Worm (Caenorhabditis elegans): ENCODE results near the gene C25E10.16.
A peak's percentile ranks its signal among the peaks of the same experiment; 100 is the strongest.

Gene C25E10.16

DNA sequence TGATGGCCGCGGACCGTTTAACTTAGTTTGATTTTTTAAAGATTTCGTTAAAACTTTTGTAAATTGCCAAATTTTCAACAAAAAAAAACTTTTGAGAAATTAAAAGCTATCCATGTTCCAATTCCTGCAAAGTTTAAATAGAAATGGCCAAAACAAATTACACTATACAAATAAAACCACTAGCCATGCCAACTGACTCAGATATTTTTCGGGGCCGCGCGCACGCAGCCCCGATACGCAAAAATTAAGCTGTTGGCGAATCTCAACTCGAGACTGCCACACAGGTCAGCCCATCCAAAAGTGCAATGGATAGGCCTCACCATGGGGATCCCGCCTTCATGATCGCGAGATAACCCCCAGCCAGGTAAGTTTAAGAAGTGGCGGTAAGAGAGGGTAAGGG, 27.3 kb upstream of the C25E10.16 start:
- 0 out of 2 replicates have a peak, but pooled peaks have one; percentile 47 for TF ChIP-seq pes-1 (GFP tag; IDR thresholded peaks at IDR 0.05)
- TF ChIP-seq sea-1 (GFP tag; conservative IDR thresholded peaks at IDR 0.05), result 0 out of 2 replicates have a peak, but pooled peaks have one; percentile 60

DNA sequence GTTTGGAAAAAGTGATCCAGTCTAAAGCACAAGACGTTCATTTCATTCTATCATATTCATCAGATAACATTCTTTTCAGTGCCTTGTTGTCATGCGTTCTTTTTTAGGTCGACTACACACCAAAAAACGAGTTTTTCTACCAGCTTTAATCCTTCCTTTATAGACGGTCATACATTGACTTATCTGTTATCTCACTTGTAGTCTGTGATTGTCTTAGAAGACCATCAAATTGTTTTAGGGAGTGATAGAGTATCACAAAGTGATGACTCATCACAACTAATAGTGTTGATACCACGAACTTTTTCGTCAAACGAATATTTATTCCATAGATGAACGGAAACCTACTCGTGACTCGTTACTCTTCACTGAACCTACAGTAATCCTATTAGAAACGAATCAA, 26.5 kb upstream of the C25E10.16 start:
- TF ChIP-seq aly-1 (tag; optimal IDR thresholded peaks at IDR 0.05) (no peak), ceh-36 (tag; optimal IDR thresholded peaks at IDR 0.05) (no peak), ets-7 (tag; optimal IDR thresholded peaks at IDR 0.05) (no peak), tbx-37 (GFP tag; conservative IDR thresholded peaks at IDR 0.05) (no peak), flt-1 (GFP tag; IDR thresholded peaks at IDR 0.05) (no peak), ceh-13 (GFP tag; optimal IDR thresholded peaks at IDR 0.05) (no peak), pes-1 (GFP tag; IDR thresholded peaks at IDR 0.05) (no peak), B0310.2 (tag; optimal IDR thresholded peaks at IDR 0.05) (no peak), hmg-4 (GFP tag; optimal IDR thresholded peaks at IDR 0.05) (no peak), hnd-1 (tag; optimal IDR thresholded peaks at IDR 0.05) (no peak), scrt-1 (GFP tag; IDR thresholded peaks at IDR 0.05) (no peak), tra-4 (tag; optimal IDR thresholded peaks at IDR 0.05) (no peak)

- TF ChIP-seq hmbx-1 (tag; optimal IDR thresholded peaks at IDR 0.05), result no peak
- no peak for TF ChIP-seq pes-1 (GFP tag; IDR thresholded peaks at IDR 0.05)
- TF ChIP-seq sea-1 (GFP tag; conservative IDR thresholded peaks at IDR 0.05), result no peak
- TF ChIP-seq flt-1 (GFP tag; IDR thresholded peaks at IDR 0.05), result no peak
- TF ChIP-seq scrt-1 (GFP tag; IDR thresholded peaks at IDR 0.05), result no peak
- no peak for TF ChIP-seq hnd-1 (tag; optimal IDR thresholded peaks at IDR 0.05)
- no peak for TF ChIP-seq ets-7 (tag; optimal IDR thresholded peaks at IDR 0.05)
- TF ChIP-seq B0310.2 (tag; optimal IDR thresholded peaks at IDR 0.05), result no peak
- no peak for TF ChIP-seq ama-1 (optimal IDR thresholded peaks at IDR 0.05)
- no peak for TF ChIP-seq tra-4 (tag; optimal IDR thresholded peaks at IDR 0.05)
- no peak for TF ChIP-seq tbx-37 (GFP tag; conservative IDR thresholded peaks at IDR 0.05)
- no peak for TF ChIP-seq aly-1 (tag; optimal IDR thresholded peaks at IDR 0.05)
- no peak for TF ChIP-seq ceh-13 (GFP tag; optimal IDR thresholded peaks at IDR 0.05)
- no peak for TF ChIP-seq tbx-11 (GFP tag; IDR thresholded peaks at IDR 0.05)
- no peak for TF ChIP-seq hmg-4 (GFP tag; optimal IDR thresholded peaks at IDR 0.05)
- no peak for TF ChIP-seq ceh-36 (tag; optimal IDR thresholded peaks at IDR 0.05)
Measured at ce11 chrV:9084252-9084651, 24.9 kb upstream of the C25E10.16 start.

DNA sequence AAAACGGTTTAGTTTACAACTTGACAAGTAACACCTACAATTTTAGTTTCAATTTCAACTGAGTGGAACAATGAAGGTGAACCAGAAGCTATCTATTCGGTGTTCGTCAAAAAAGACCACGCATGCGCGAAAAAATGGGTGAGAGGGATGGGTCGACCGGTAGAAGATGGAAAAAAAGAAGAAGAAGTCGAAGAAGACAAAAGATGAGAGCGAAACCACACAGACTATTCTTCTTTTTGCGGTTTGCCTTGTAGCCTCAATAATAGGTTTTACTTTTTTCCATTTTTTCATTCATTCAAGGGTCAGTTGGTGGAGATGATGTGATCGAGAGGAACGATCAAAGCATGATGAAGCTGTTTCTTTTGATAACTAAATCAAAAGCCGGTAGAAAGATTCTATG, 23.0 kb upstream of the C25E10.16 start:
- TF ChIP-seq scrt-1 (GFP tag; IDR thresholded peaks at IDR 0.05) (no peak), F13C5.2 (tag; optimal IDR thresholded peaks at IDR 0.05) (no peak), ama-1 (optimal IDR thresholded peaks at IDR 0.05) (no peak)

ce11 chrV:9081410-9081809, 22.0 kb upstream of the C25E10.16 start:
- no peak for TF ChIP-seq hmbx-1 (tag; optimal IDR thresholded peaks at IDR 0.05)
- no peak for TF ChIP-seq hnd-1 (tag; optimal IDR thresholded peaks at IDR 0.05)
- TF ChIP-seq sea-1 (GFP tag; conservative IDR thresholded peaks at IDR 0.05), result no peak
- TF ChIP-seq flt-1 (GFP tag; IDR thresholded peaks at IDR 0.05), result no peak
- no peak for TF ChIP-seq B0310.2 (tag; optimal IDR thresholded peaks at IDR 0.05)
- TF ChIP-seq ets-7 (tag; optimal IDR thresholded peaks at IDR 0.05), result no peak
- TF ChIP-seq hmg-4 (GFP tag; optimal IDR thresholded peaks at IDR 0.05), result no peak
- TF ChIP-seq tbx-11 (GFP tag; IDR thresholded peaks at IDR 0.05), result no peak
- no peak for TF ChIP-seq ceh-13 (GFP tag; optimal IDR thresholded peaks at IDR 0.05)
- no peak for TF ChIP-seq scrt-1 (GFP tag; IDR thresholded peaks at IDR 0.05)
- TF ChIP-seq F13C5.2 (tag; optimal IDR thresholded peaks at IDR 0.05), result no peak
- no peak for TF ChIP-seq tra-4 (tag; optimal IDR thresholded peaks at IDR 0.05)
- TF ChIP-seq aly-1 (tag; optimal IDR thresholded peaks at IDR 0.05), result no peak
- no peak for TF ChIP-seq ceh-36 (tag; optimal IDR thresholded peaks at IDR 0.05)
- TF ChIP-seq ama-1 (optimal IDR thresholded peaks at IDR 0.05), result no peak

DNA sequence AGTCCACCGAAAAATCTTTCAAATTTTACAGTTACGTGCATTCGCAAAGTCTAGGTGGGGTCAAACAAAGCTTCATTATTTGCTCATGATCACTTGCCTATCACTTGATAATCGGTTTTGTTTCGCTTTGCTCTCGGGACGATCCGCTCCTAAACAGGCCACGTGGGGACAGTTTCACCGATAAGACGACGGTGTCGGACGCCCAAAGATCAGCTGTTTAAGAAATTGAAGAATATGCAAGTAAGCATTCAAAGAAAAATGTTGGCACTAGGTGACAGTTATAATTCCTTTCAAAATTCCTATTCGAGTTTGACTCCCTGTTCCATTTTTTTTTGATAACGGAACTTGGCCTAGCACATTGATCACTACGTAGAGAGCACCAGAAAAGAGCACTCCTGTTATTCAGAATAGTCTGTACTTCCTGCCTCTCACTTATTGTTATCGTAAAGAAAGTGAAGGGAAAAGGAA, 20.6 kb upstream of the C25E10.16 start:
- TF ChIP-seq hmbx-1 (tag; optimal IDR thresholded peaks at IDR 0.05), result no peak
- no peak for TF ChIP-seq aly-1 (tag; optimal IDR thresholded peaks at IDR 0.05)
- TF ChIP-seq flt-1 (GFP tag; IDR thresholded peaks at IDR 0.05), result no peak
- TF ChIP-seq sea-1 (GFP tag; conservative IDR thresholded peaks at IDR 0.05), result no peak
- TF ChIP-seq tbx-37 (GFP tag; conservative IDR thresholded peaks at IDR 0.05), result no peak
- TF ChIP-seq tbx-11 (GFP tag; IDR thresholded peaks at IDR 0.05), result no peak
- TF ChIP-seq tra-4 (tag; optimal IDR thresholded peaks at IDR 0.05), result no peak
- TF ChIP-seq pes-1 (GFP tag; IDR thresholded peaks at IDR 0.05), result no peak
- TF ChIP-seq ama-1 (optimal IDR thresholded peaks at IDR 0.05), result no peak
- TF ChIP-seq scrt-1 (GFP tag; IDR thresholded peaks at IDR 0.05), result no peak
- no peak for TF ChIP-seq F13C5.2 (tag; optimal IDR thresholded peaks at IDR 0.05)

ce11 chrV:9078815-9079525, 19.6 kb upstream of the C25E10.16 start:
- no peak for TF ChIP-seq ama-1 (optimal IDR thresholded peaks at IDR 0.05)
- no peak for TF ChIP-seq ceh-36 (tag; optimal IDR thresholded peaks at IDR 0.05)
- TF ChIP-seq hmbx-1 (tag; optimal IDR thresholded peaks at IDR 0.05), result no peak
- TF ChIP-seq B0310.2 (tag; optimal IDR thresholded peaks at IDR 0.05), result no peak
- TF ChIP-seq sea-1 (GFP tag; conservative IDR thresholded peaks at IDR 0.05), result no peak
- no peak for TF ChIP-seq F13C5.2 (tag; optimal IDR thresholded peaks at IDR 0.05)
- TF ChIP-seq aly-1 (tag; optimal IDR thresholded peaks at IDR 0.05), result no peak
- no peak for TF ChIP-seq tbx-37 (GFP tag; conservative IDR thresholded peaks at IDR 0.05)
- TF ChIP-seq ceh-13 (GFP tag; optimal IDR thresholded peaks at IDR 0.05), result no peak
- TF ChIP-seq hnd-1 (tag; optimal IDR thresholded peaks at IDR 0.05), result no peak
- no peak for TF ChIP-seq pes-1 (GFP tag; IDR thresholded peaks at IDR 0.05)
- TF ChIP-seq hmg-4 (GFP tag; optimal IDR thresholded peaks at IDR 0.05), result no peak
- no peak for TF ChIP-seq tra-4 (tag; optimal IDR thresholded peaks at IDR 0.05)
